Fruit fly (Drosophila melanogaster) whole organism, prepupa: ENCODE results near the gene CG14712.

Experiments used
- CG16779 ChIP-seq: fragments of 200-800 bp; sonication (Bioruptor generic); optimal IDR thresholded peaks from 3 replicates; lab custom pipeline; 2017; ENCODE audit warnings: missing biosample characterization, mild to moderate bottlenecking, missing genetic modification characterization
- Eip78C ChIP-seq: fragments of 200-800 bp; sonication (Bioruptor generic); peaks from one replicate; lab custom pipeline; 2016; ENCODE audit warnings: missing biosample characterization, missing genetic modification characterization
- Hr39 ChIP-seq: fragments of 200-800 bp; sonication (Bioruptor generic); optimal IDR thresholded peaks from 2 replicates; lab custom pipeline; 2016; ENCODE audit warnings: missing biosample characterization, missing genetic modification characterization
- Sox102F ChIP-seq: fragments of 200-800 bp; sonication (Bioruptor generic); optimal IDR thresholded peaks from 2 replicates; lab custom pipeline; 2016; ENCODE audit warnings: missing biosample characterization, mild to moderate bottlenecking, missing genetic modification characterization
- dsx ChIP-seq: fragments of 200-800 bp; optimal IDR thresholded peaks from 3 replicates; lab custom pipeline; 2019; ENCODE audit warnings: missing biosample characterization, mild to moderate bottlenecking, missing genetic modification characterization, moderate library complexity; ENCODE audit not compliant: poor library complexity, severe bottlenecking
- eg ChIP-seq: fragments of 200-800 bp; sonication (Bioruptor generic); IDR thresholded peaks from 3 replicates; pipeline ENCODE4 v1.3.6; 2022; ENCODE audit warnings: missing biosample characterization, missing genetic modification characterization
- fkh ChIP-seq: fragments of 200-800 bp; sonication (Bioruptor generic); optimal IDR thresholded peaks from 3 replicates; lab custom pipeline; 2017; ENCODE audit warnings: missing biosample characterization, mild to moderate bottlenecking, missing genetic modification characterization, moderate library complexity
- pdm3 ChIP-seq: fragments of 200-800 bp; sonication (Bioruptor generic); optimal IDR thresholded peaks from 3 replicates; lab custom pipeline; 2016; ENCODE audit warnings: missing biosample characterization, missing genetic modification characterization
- salr ChIP-seq, 2 experiments: fragments of 200-800 bp; sonication (Bioruptor generic); optimal IDR thresholded peaks; 3 replicates each; lab custom pipeline; 2016 to 2018; ENCODE audit warnings: missing biosample characterization in 2 of 2, missing genetic modification characterization in 2 of 2, mild to moderate bottlenecking in 1 of 2

- TF ChIP-seq dsx (GFP tag; lab: Kevin White, UChicago) (no peak), fkh (GFP tag; lab: Kevin White, UChicago) (no peak), Sox102F (GFP tag; lab: Kevin White, UChicago) (no peak), Hr39 (GFP tag; lab: Kevin White, UChicago) (no peak), eg (peak; percentile 6; the same call in 1 of the 3 replicates), Eip78C (GFP tag; lab: Kevin White, UChicago) (peak; percentile 86), pdm3 (GFP tag; lab: Kevin White, UChicago) (peak; percentile 38), salr (GFP tag; optimal IDR thresholded peaks at IDR 0.05; lab: Kevin White, UChicago) (peak in 1 of 2 experiments; percentile 31), CG16779 (tag; lab: Kevin White, UChicago) (no peak)
Measured at dm6 chr3R:11617363-11617762, 11.2 kb upstream of the CG14712 start.
